Fruit fly (Drosophila melanogaster) whole organism, prepupa: ENCODE results near the gene GC2.

Source experiments
- Blimp-1 ChIP-seq: fragments of 200-800 bp; sonication (Bioruptor generic); optimal IDR thresholded peaks from 3 replicates; lab custom pipeline; 2017; ENCODE audit warnings: missing biosample characterization, missing genetic modification characterization, mild to moderate bottlenecking, moderate library complexity, missing genetic modification reagents
- CG11294 ChIP-seq: fragments of 200-800 bp; sonication (Bioruptor generic); IDR thresholded peaks from 2 replicates; pipeline ENCODE4 v1.3.6; 2022; ENCODE audit warnings: missing biosample characterization, missing genetic modification characterization
- CG11762 ChIP-seq: fragments of 200-800 bp; sonication (Bioruptor generic); optimal IDR thresholded peaks from 3 replicates; lab custom pipeline; 2016; ENCODE audit warnings: missing biosample characterization, missing genetic modification characterization; ENCODE audit not compliant: insufficient read depth
- CG15336 ChIP-seq: fragments of 200-800 bp; sonication (Bioruptor generic); IDR thresholded peaks from 2 replicates; pipeline ENCODE4 v1.3.6; 2022; ENCODE audit warnings: missing biosample characterization, missing genetic modification characterization
- CG16779 ChIP-seq: fragments of 200-800 bp; sonication (Bioruptor generic); optimal IDR thresholded peaks from 3 replicates; lab custom pipeline; 2017; ENCODE audit warnings: missing biosample characterization, mild to moderate bottlenecking, missing genetic modification characterization
- CG3032 ChIP-seq: fragments of 200-800 bp; optimal IDR thresholded peaks from 2 replicates; lab custom pipeline; 2019; ENCODE audit warnings: missing biosample characterization, mild to moderate bottlenecking, missing genetic modification characterization, moderate library complexity
- CG31627 ChIP-seq: fragments of 200-800 bp; sonication (Bioruptor generic); optimal IDR thresholded peaks from 3 replicates; lab custom pipeline; 2016; ENCODE audit warnings: missing biosample characterization, missing genetic modification characterization
- CG32006 ChIP-seq: fragments of 200-800 bp; sonication (Bioruptor generic); optimal IDR thresholded peaks from 3 replicates; lab custom pipeline; 2017; ENCODE audit warnings: missing biosample characterization, mild to moderate bottlenecking, missing genetic modification characterization
- CG3919 ChIP-seq: fragments of 200-800 bp; sonication (Bioruptor generic); optimal IDR thresholded peaks from 3 replicates; lab custom pipeline; 2016; ENCODE audit warnings: missing biosample characterization, missing genetic modification characterization
- CG6163 ChIP-seq: fragments of 200-800 bp; sonication (Bioruptor generic); IDR thresholded peaks from 3 replicates; pipeline ENCODE4 v1.3.6; 2022; ENCODE audit warnings: missing biosample characterization, missing genetic modification characterization
- CG6276 ChIP-seq: fragments of 200-800 bp; sonication (Bioruptor generic); optimal IDR thresholded peaks from 2 replicates; lab custom pipeline; 2017; ENCODE audit warnings: missing biosample characterization, mild to moderate bottlenecking, missing genetic modification characterization
- CG6808 ChIP-seq: fragments of 200-800 bp; sonication (Bioruptor generic); optimal IDR thresholded peaks from 3 replicates; lab custom pipeline; 2017; ENCODE audit warnings: missing biosample characterization, missing genetic modification characterization, mild to moderate bottlenecking, moderate library complexity, missing genetic modification reagents
- CG7368 ChIP-seq: fragments of 200-800 bp; sonication (Bioruptor generic); optimal IDR thresholded peaks from 3 replicates; lab custom pipeline; 2016; ENCODE audit warnings: missing biosample characterization, missing genetic modification characterization
- CG8119 ChIP-seq: fragments of 200-800 bp; sonication (Bioruptor generic); IDR thresholded peaks from 3 replicates; pipeline ENCODE4 v1.3.6; 2022; ENCODE audit warnings: missing biosample characterization, missing genetic modification characterization
- CG8319 ChIP-seq: fragments of 200-800 bp; sonication (Bioruptor generic); optimal IDR thresholded peaks from 3 replicates; lab custom pipeline; 2016; ENCODE audit warnings: missing biosample characterization, missing genetic modification characterization
- CG8632 ChIP-seq: fragments of 200-800 bp; sonication (Bioruptor generic); optimal IDR thresholded peaks from 3 replicates; lab custom pipeline; 2016; ENCODE audit warnings: missing biosample characterization, missing genetic modification characterization
- CG9139 ChIP-seq: fragments of 200-800 bp; sonication (Bioruptor generic); optimal IDR thresholded peaks from 3 replicates; lab custom pipeline; 2017; ENCODE audit warnings: missing biosample characterization, mild to moderate bottlenecking, missing genetic modification characterization
- Eip75B ChIP-seq: fragments of 200-800 bp; sonication (Bioruptor generic); optimal IDR thresholded peaks from 3 replicates; lab custom pipeline; 2016; ENCODE audit warnings: missing biosample characterization, missing genetic modification characterization
- Eip93F ChIP-seq: fragments of 200-800 bp; sonication (Bioruptor generic); optimal IDR thresholded peaks from 2 replicates; lab custom pipeline; 2016; ENCODE audit warnings: missing biosample characterization, mild to moderate bottlenecking, missing genetic modification characterization
- Ets21C ChIP-seq: fragments of 200-800 bp; sonication (Bioruptor generic); optimal IDR thresholded peaks from 3 replicates; lab custom pipeline; 2016; ENCODE audit warnings: missing biosample characterization, missing genetic modification characterization
- Gug ChIP-seq: fragments of 200-800 bp; sonication (Bioruptor generic); IDR thresholded peaks from 2 replicates; pipeline ENCODE4 v1.3.6; 2022; ENCODE audit warnings: missing biosample characterization, missing genetic modification characterization
- Hr38 ChIP-seq: sonication (Bioruptor generic); optimal IDR thresholded peaks from 2 replicates; lab custom pipeline; 2016; ENCODE audit warnings: missing biosample characterization, missing genetic modification characterization
- Hr4 ChIP-seq: fragments of 200-800 bp; sonication (Bioruptor generic); optimal IDR thresholded peaks from 3 replicates; lab custom pipeline; 2016; ENCODE audit warnings: missing biosample characterization, missing genetic modification characterization
- Lpt ChIP-seq: fragments of 200-800 bp; sonication (Bioruptor generic); optimal IDR thresholded peaks from 3 replicates; lab custom pipeline; 2016; ENCODE audit warnings: missing biosample characterization, missing genetic modification characterization
- Met ChIP-seq: fragments of 200-800 bp; sonication (Bioruptor generic); optimal IDR thresholded peaks from 3 replicates; lab custom pipeline; 2016; ENCODE audit warnings: missing biosample characterization, missing genetic modification characterization
- OdsH ChIP-seq: fragments of 200-800 bp; sonication (Bioruptor generic); optimal IDR thresholded peaks from 3 replicates; lab custom pipeline; 2016; ENCODE audit warnings: missing biosample characterization, missing genetic modification characterization
- Sox102F ChIP-seq: fragments of 200-800 bp; sonication (Bioruptor generic); optimal IDR thresholded peaks from 2 replicates; lab custom pipeline; 2016; ENCODE audit warnings: missing biosample characterization, mild to moderate bottlenecking, missing genetic modification characterization
- Sox15 ChIP-seq: fragments of 200-800 bp; sonication (Bioruptor generic); optimal IDR thresholded peaks from 3 replicates; lab custom pipeline; 2016; ENCODE audit warnings: missing biosample characterization, missing genetic modification characterization
- acj6 ChIP-seq: fragments of 200-800 bp; sonication (Bioruptor generic); optimal IDR thresholded peaks from 3 replicates; lab custom pipeline; 2016; ENCODE audit warnings: missing biosample characterization, missing genetic modification characterization
- cyc ChIP-seq: fragments of 200-800 bp; sonication (Bioruptor generic); optimal IDR thresholded peaks from 3 replicates; lab custom pipeline; 2016; ENCODE audit warnings: missing biosample characterization, missing genetic modification characterization
- dsx ChIP-seq: fragments of 200-800 bp; optimal IDR thresholded peaks from 3 replicates; lab custom pipeline; 2019; ENCODE audit warnings: missing biosample characterization, mild to moderate bottlenecking, missing genetic modification characterization, moderate library complexity; ENCODE audit not compliant: poor library complexity, severe bottlenecking
- eg ChIP-seq: fragments of 200-800 bp; sonication (Bioruptor generic); IDR thresholded peaks from 3 replicates; pipeline ENCODE4 v1.3.6; 2022; ENCODE audit warnings: missing biosample characterization, missing genetic modification characterization
- esn ChIP-seq: fragments of 200-800 bp; sonication (Bioruptor generic); optimal IDR thresholded peaks from 2 replicates; lab custom pipeline; 2016; ENCODE audit warnings: missing biosample characterization, mild to moderate bottlenecking, missing genetic modification characterization, moderate library complexity
- fd59A ChIP-seq: fragments of 200-800 bp; sonication (Bioruptor generic); optimal IDR thresholded peaks from 2 replicates; lab custom pipeline; 2017; ENCODE audit warnings: missing biosample characterization, mild to moderate bottlenecking, missing genetic modification characterization, missing genetic modification reagents
- fd85E ChIP-seq: fragments of 200-800 bp; sonication (Bioruptor generic); optimal IDR thresholded peaks from 3 replicates; lab custom pipeline; 2016; ENCODE audit warnings: missing biosample characterization, missing genetic modification characterization
- fkh ChIP-seq: fragments of 200-800 bp; sonication (Bioruptor generic); optimal IDR thresholded peaks from 3 replicates; lab custom pipeline; 2017; ENCODE audit warnings: missing biosample characterization, mild to moderate bottlenecking, missing genetic modification characterization, moderate library complexity
- salr ChIP-seq, 2 experiments: fragments of 200-800 bp; sonication (Bioruptor generic); optimal IDR thresholded peaks; 3 replicates each; lab custom pipeline; 2016 to 2018; ENCODE audit warnings: missing biosample characterization in 2 of 2, missing genetic modification characterization in 2 of 2, mild to moderate bottlenecking in 1 of 2
- svp ChIP-seq: fragments of 200-800 bp; sonication (Bioruptor generic); peaks from one replicate; lab custom pipeline; 2016; ENCODE audit warnings: missing biosample characterization, missing genetic modification characterization

Gene GC2

dm6 chr3R:11947079-11947869 is 24.2 kb upstream of the GC2 start (continued):
- peak; percentile 60 for TF ChIP-seq CG7368 (GFP tag; lab: Kevin White, UChicago)
- no peak for TF ChIP-seq Blimp-1 (GFP tag; lab: Kevin White, UChicago)
- TF ChIP-seq CG8632 (GFP tag; lab: Kevin White, UChicago), result peak; percentile 55
- TF ChIP-seq dsx (GFP tag; lab: Kevin White, UChicago), result peak; percentile 48
- TF ChIP-seq fkh (GFP tag; lab: Kevin White, UChicago), result peak; percentile 67
- TF ChIP-seq esn (GFP tag; lab: Kevin White, UChicago), result peak; percentile 78
- peak; percentile 39 for TF ChIP-seq Sox15 (GFP tag; lab: Kevin White, UChicago)
- TF ChIP-seq CG8119, result peak; percentile 41; the same call in 2 of the 3 replicates
- no peak for TF ChIP-seq CG16779 (tag; lab: Kevin White, UChicago)
- TF ChIP-seq CG6163 (GFP tag; lab: Robert Waterston, UW), result peak; percentile 72
- TF ChIP-seq CG11762 (GFP tag; lab: Kevin White, UChicago), result peak; percentile 33
- TF ChIP-seq acj6 (GFP tag; lab: Kevin White, UChicago), result peak; percentile 63
- TF ChIP-seq CG8319 (GFP tag; lab: Kevin White, UChicago), result no peak
- peak; percentile 53 for TF ChIP-seq CG3032 (tag; lab: Kevin White, UChicago)
- no peak for TF ChIP-seq fd85E (GFP tag; lab: Kevin White, UChicago)
- TF ChIP-seq CG3919 (GFP tag; lab: Kevin White, UChicago), result peak; percentile 64
- TF ChIP-seq Sox102F (GFP tag; lab: Kevin White, UChicago), result peak; percentile 79
- peak; percentile 64 for TF ChIP-seq Ets21C (GFP tag; lab: Kevin White, UChicago)
- TF ChIP-seq CG15336 (GFP tag; lab: Robert Waterston, UW), result peak; percentile 60
- peak; percentile 63 for TF ChIP-seq OdsH (GFP tag; lab: Kevin White, UChicago)
- no peak for TF ChIP-seq Lpt (GFP tag; lab: Kevin White, UChicago)
- no peak for TF ChIP-seq CG9139 (GFP tag; lab: Kevin White, UChicago)
- no peak for TF ChIP-seq Hr38
- TF ChIP-seq CG6808 (GFP tag; lab: Kevin White, UChicago), result peak; percentile 57
- TF ChIP-seq salr (GFP tag; optimal IDR thresholded peaks at IDR 0.05; lab: Kevin White, UChicago), result peak; percentile 21 to 45
- no peak for TF ChIP-seq Gug
- peak; percentile 35 for TF ChIP-seq fd59A (GFP tag; lab: Kevin White, UChicago)
- no peak for TF ChIP-seq CG11294 (GFP tag; lab: Robert Waterston, UW)
- TF ChIP-seq CG31627 (GFP tag; lab: Kevin White, UChicago), result peak; percentile 85

- no peak for TF ChIP-seq Ets21C (GFP tag; lab: Kevin White, UChicago)
- TF ChIP-seq cyc, result no peak
- TF ChIP-seq CG32006, result peak; percentile 11
- TF ChIP-seq Gug, result no peak
- no peak for TF ChIP-seq CG15336 (GFP tag; lab: Robert Waterston, UW)
- TF ChIP-seq CG6276 (GFP tag; lab: Kevin White, UChicago), result no peak
- no peak for TF ChIP-seq Sox102F (GFP tag; lab: Kevin White, UChicago)
- TF ChIP-seq Eip93F (GFP tag; lab: Kevin White, UChicago), result no peak
- 0 out of 3 replicates have a peak, but pooled peaks have one; percentile 15 for TF ChIP-seq eg (GFP tag; lab: Robert Waterston, UW)
- no peak for TF ChIP-seq Eip75B
- TF ChIP-seq Met (GFP tag; lab: Kevin White, UChicago), result no peak
- TF ChIP-seq Hr4 (GFP tag; lab: Kevin White, UChicago), result no peak
- peak; percentile 33 for TF ChIP-seq svp (GFP tag; lab: Kevin White, UChicago)
Measured at dm6 chr3R:11947959-11948358, 23.5 kb upstream of the GC2 start.
